Worm (Caenorhabditis elegans): ENCODE data around the gene C55A1.1.

Gene C55A1.1

DNA sequence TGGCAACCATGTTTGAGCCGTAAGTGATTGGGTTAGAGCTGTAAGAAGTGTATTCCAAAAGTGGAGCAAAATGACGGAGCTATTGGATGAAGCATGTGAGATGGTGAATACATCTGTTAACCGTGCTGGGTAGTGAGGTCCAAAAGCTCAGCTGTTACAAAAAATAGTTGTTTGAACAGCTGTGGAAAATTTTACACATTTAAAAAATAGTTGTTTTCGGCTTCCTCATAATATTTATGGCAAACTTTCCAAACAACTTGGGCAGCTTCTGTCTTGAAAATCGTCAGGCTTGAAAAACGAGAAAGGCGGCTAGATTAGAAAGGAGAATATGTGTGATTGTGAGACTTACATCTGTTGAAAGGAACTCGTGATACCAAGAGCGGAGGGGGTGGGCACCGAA is 16.6 kb upstream of the C55A1.1 start, which contains the start of gene fbxa-154:
TSS of gene fbxa-154 (minus strand) at position 101 of the 400 bp plus-strand sequence.
- no peak for TF ChIP-seq skn-1 (tag; optimal IDR thresholded peaks at IDR 0.05)
- TF ChIP-seq nhr-12 (tag; optimal IDR thresholded peaks at IDR 0.05), result no peak

ce11 chrV:15610350-15610940 is 11.2 kb upstream of the C55A1.1 start, which contains the start of the genes fbxa-153 and str-12:
Gene fbxa-153, minus strand, starts transcription at chrV:15610384.
Gene str-12, plus strand, starts transcription at chrV:15610890.
- TF ChIP-seq snpc-4 (tag; optimal IDR thresholded peaks at IDR 0.05) (peak; percentile 23), lin-39 (tag; optimal IDR thresholded peaks at IDR 0.05) (peak; percentile 46), lin-15B (tag; optimal IDR thresholded peaks at IDR 0.05) (peak; percentile 20), sea-2 (GFP tag; optimal IDR thresholded peaks at IDR 0.05) (no peak), eor-1 (tag; optimal IDR thresholded peaks at IDR 0.05) (no peak), nhr-12 (tag; optimal IDR thresholded peaks at IDR 0.05) (no peak)

ce11 chrV:15612886-15613285 is 8.7 kb upstream of the C55A1.1 start, which contains the start of gene str-263:
Gene str-263, plus strand, starts transcription at chrV:15613186.
- no peak for TF ChIP-seq elt-2 (tag; optimal IDR thresholded peaks at IDR 0.05)
- no peak for TF ChIP-seq elt-3 (tag; optimal IDR thresholded peaks at IDR 0.05)
- TF ChIP-seq fos-1 (tag; optimal IDR thresholded peaks at IDR 0.05), result no peak
- no peak for TF ChIP-seq ceh-28 (tag; optimal IDR thresholded peaks at IDR 0.05)
- TF ChIP-seq lin-39 (tag; optimal IDR thresholded peaks at IDR 0.05), result no peak
- no peak for TF ChIP-seq jun-1 (tag; optimal IDR thresholded peaks at IDR 0.05)
- TF ChIP-seq egl-27 (tag; optimal IDR thresholded peaks at IDR 0.05), result no peak

- TF ChIP-seq mdl-1 (tag; optimal IDR thresholded peaks at IDR 0.05), result no peak
- TF ChIP-seq nhr-28 (tag; optimal IDR thresholded peaks at IDR 0.05), result no peak
- TF ChIP-seq daf-12 (tag; optimal IDR thresholded peaks at IDR 0.05), result no peak
- TF ChIP-seq elt-1 (tag; optimal IDR thresholded peaks at IDR 0.05), result no peak
- no peak for TF ChIP-seq R02D3.7 (tag; optimal IDR thresholded peaks at IDR 0.05)
- TF ChIP-seq nhr-43 (tag; optimal IDR thresholded peaks at IDR 0.05; ENCODE audit: poor library complexity, severe bottlenecking), result no peak
- no peak for TF ChIP-seq ama-1 (optimal IDR thresholded peaks at IDR 0.05)
- no peak for TF ChIP-seq ztf-4 (tag; optimal IDR thresholded peaks at IDR 0.05)
- TF ChIP-seq fos-1 (tag; optimal IDR thresholded peaks at IDR 0.05), result no peak
- no peak for TF ChIP-seq hmg-11 (tag; optimal IDR thresholded peaks at IDR 0.05)
- TF ChIP-seq nfya-1 (tag; optimal IDR thresholded peaks at IDR 0.05; ENCODE audit: insufficient read depth), result no peak
- no peak for TF ChIP-seq egl-5 (tag; optimal IDR thresholded peaks at IDR 0.05)
- no peak for TF ChIP-seq nhr-76 (tag; optimal IDR thresholded peaks at IDR 0.05)
- TF ChIP-seq nhr-67 (tag; optimal IDR thresholded peaks at IDR 0.05), result no peak
- no peak for TF ChIP-seq ceh-16 (tag; optimal IDR thresholded peaks at IDR 0.05)
These were observed 7.1 kb upstream of the C55A1.1 start for ce11 chrV:15614534-15614933.

ce11 chrV:15625561-15625960 is 3.9 kb downstream of the C55A1.1 start, which contains the start of gene C55A1.11:
Gene C55A1.11, plus strand, starts transcription at chrV:15625861.
- TF ChIP-seq ceh-9 (tag; optimal IDR thresholded peaks at IDR 0.05), result no peak
- no peak for TF ChIP-seq eor-1 (tag; optimal IDR thresholded peaks at IDR 0.05)
- no peak for TF ChIP-seq ceh-28 (tag; optimal IDR thresholded peaks at IDR 0.05)
- no peak for TF ChIP-seq mdl-1 (tag; optimal IDR thresholded peaks at IDR 0.05)
- no peak for TF ChIP-seq lin-39 (tag; optimal IDR thresholded peaks at IDR 0.05)
- no peak for TF ChIP-seq tbx-2 (tag; optimal IDR thresholded peaks at IDR 0.05)
- no peak for TF ChIP-seq elt-2 (tag; optimal IDR thresholded peaks at IDR 0.05)
- no peak for TF ChIP-seq nhr-43 (tag; optimal IDR thresholded peaks at IDR 0.05; ENCODE audit: poor library complexity, severe bottlenecking)
- no peak for TF ChIP-seq hmg-11 (tag; optimal IDR thresholded peaks at IDR 0.05)
- no peak for TF ChIP-seq nhr-11 (tag; optimal IDR thresholded peaks at IDR 0.05)
- TF ChIP-seq nhr-12 (tag; optimal IDR thresholded peaks at IDR 0.05), result no peak
- no peak for TF ChIP-seq nhr-23 (tag; optimal IDR thresholded peaks at IDR 0.05)
- TF ChIP-seq nhr-28 (tag; optimal IDR thresholded peaks at IDR 0.05), result no peak
- no peak for TF ChIP-seq fkh-10 (GFP tag; optimal IDR thresholded peaks at IDR 0.05)
- no peak for TF ChIP-seq sea-2 (GFP tag; optimal IDR thresholded peaks at IDR 0.05)
- no peak for TF ChIP-seq jun-1 (tag; optimal IDR thresholded peaks at IDR 0.05)
- no peak for TF ChIP-seq mml-1 (tag; optimal IDR thresholded peaks at IDR 0.05)
